Fruit fly (Drosophila melanogaster): ENCODE results near the gene CG10413.

The CG10413 gene

dm6 chr2L:18598150-18598723, 6.8 kb downstream of the CG10413 start:
- TF ChIP-seq CG13204 (GFP tag; optimal IDR thresholded peaks at IDR 0.05) = no peak
- no peak for TF ChIP-seq CG12605 (GFP tag; IDR thresholded peaks at IDR 0.05)
- TF ChIP-seq Pif1B (GFP tag; optimal IDR thresholded peaks at IDR 0.05) = no peak
- TF ChIP-seq rn (GFP tag; IDR thresholded peaks at IDR 0.05) = no peak
- TF ChIP-seq CG8301 (tag; optimal IDR thresholded peaks at IDR 0.05) = no peak
- TF ChIP-seq CG10348 (GFP tag; IDR thresholded peaks at IDR 0.05) = no peak
- TF ChIP-seq CG17806 (tag; optimal IDR thresholded peaks at IDR 0.05) = no peak
- no peak for TF ChIP-seq Snoo (tag; optimal IDR thresholded peaks at IDR 0.05)
- TF ChIP-seq CG9948 (tag; optimal IDR thresholded peaks at IDR 0.05) = no peak
- no peak for TF ChIP-seq CG15710 (tag; optimal IDR thresholded peaks at IDR 0.05)
- no peak for TF ChIP-seq Pif1A (GFP tag; optimal IDR thresholded peaks at IDR 0.05)
- no peak for TF ChIP-seq CG34367 (tag; optimal IDR thresholded peaks at IDR 0.05)
- TF ChIP-seq gl (tag; optimal IDR thresholded peaks at IDR 0.05) = no peak
- no peak for TF ChIP-seq fd96Ca (GFP tag; IDR thresholded peaks at IDR 0.05)
- TF ChIP-seq EcR (GFP tag; optimal IDR thresholded peaks at IDR 0.05) = no peak
- TF ChIP-seq CG32121 (GFP tag; IDR thresholded peaks at IDR 0.05) = no peak
- no peak for TF ChIP-seq CG8159 (tag; optimal IDR thresholded peaks at IDR 0.05)

- TF ChIP-seq CG34367 (tag; optimal IDR thresholded peaks at IDR 0.05) = no peak
- no peak for TF ChIP-seq CG15710 (tag; optimal IDR thresholded peaks at IDR 0.05)
- TF ChIP-seq CG13204 (GFP tag; optimal IDR thresholded peaks at IDR 0.05) = no peak
- no peak for TF ChIP-seq gl (tag; optimal IDR thresholded peaks at IDR 0.05)
- TF ChIP-seq Ets98B (GFP tag; IDR thresholded peaks at IDR 0.05) = no peak
Measured at dm6 chr2L:18596871-18597338, 8.1 kb downstream of the CG10413 start, which contains the start of gene amos. TSS of gene amos (minus strand) at chr2L:18596921.

DNA sequence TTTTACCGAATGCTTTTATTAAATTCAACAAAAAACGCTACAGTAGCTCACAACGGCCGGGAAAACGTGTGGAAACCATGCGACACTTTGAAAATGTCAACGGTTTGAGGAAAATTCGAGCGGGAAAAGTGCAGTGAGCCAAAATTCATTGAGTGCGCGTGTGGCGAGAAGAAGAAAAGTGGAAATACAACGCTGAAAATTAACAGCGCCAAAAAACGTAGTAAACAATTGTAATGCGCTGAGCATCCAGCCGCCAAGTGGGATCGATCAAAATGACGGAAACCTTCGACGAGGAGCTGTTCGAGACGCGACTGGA, 14.1 kb downstream of the CG10413 start:
- no peak for TF ChIP-seq Ets98B (GFP tag; IDR thresholded peaks at IDR 0.05)
- TF ChIP-seq D1 (tag; optimal IDR thresholded peaks at IDR 0.05) = no peak
- TF ChIP-seq Snoo (tag; optimal IDR thresholded peaks at IDR 0.05) = no peak
- TF ChIP-seq CG15710 (tag; optimal IDR thresholded peaks at IDR 0.05) = no peak
- TF ChIP-seq Pif1A (GFP tag; optimal IDR thresholded peaks at IDR 0.05) = no peak
- no peak for TF ChIP-seq CG34367 (tag; optimal IDR thresholded peaks at IDR 0.05)
- no peak for TF ChIP-seq CG32121 (GFP tag; IDR thresholded peaks at IDR 0.05)
- no peak for TF ChIP-seq CG14655 (GFP tag; optimal IDR thresholded peaks at IDR 0.05)

DNA sequence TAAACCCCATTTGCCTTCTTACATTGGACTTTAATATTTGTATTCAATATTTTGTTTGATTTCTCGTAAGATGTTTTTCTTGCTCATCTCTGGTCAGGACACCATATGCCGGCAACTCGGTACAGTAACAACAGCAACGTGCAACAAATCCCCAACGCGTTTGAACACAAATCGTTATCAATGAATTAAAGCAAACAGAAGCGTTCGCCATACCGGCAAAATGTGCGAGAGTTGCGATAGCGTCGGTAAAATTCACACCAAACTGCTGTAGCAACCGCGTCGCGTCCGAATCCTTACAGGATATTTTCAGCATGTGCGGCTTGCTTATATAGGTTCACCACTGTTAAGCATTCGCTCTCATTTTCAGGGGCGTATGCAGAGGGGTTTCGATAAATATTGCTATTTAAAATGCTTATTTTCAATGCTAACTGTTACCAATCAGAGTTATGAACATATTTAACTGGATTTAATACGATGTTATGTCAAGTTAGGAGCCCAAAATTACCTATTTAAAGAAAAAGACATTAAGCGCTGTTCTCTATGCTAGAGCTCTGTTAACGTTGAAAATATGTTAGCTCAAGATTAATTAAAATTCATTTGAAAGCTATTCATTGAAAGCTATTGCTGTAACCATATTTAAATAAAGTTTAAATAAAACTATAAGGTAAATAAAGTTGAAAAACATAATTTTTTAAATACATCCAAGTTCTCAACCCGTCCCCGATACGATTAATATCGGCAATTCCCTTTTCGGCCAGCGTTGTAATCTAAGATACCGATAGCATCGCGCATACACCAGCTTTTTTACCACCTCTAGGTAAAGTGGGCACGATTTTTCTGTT, 14.7 kb downstream of the CG10413 start, which contains the start of the genes Pde11 and CG15160:
TSS of gene Pde11 (minus strand) at position 243 of the 842 bp plus-strand sequence.
TSS of gene CG15160 (plus strand) at position 792 of the 842 bp plus-strand sequence.
- peak; percentile 63; the same call in 2 of the 3 replicates for TF ChIP-seq fd96Ca (GFP tag; IDR thresholded peaks at IDR 0.05)
- no peak for TF ChIP-seq gl (tag; optimal IDR thresholded peaks at IDR 0.05)

DNA sequence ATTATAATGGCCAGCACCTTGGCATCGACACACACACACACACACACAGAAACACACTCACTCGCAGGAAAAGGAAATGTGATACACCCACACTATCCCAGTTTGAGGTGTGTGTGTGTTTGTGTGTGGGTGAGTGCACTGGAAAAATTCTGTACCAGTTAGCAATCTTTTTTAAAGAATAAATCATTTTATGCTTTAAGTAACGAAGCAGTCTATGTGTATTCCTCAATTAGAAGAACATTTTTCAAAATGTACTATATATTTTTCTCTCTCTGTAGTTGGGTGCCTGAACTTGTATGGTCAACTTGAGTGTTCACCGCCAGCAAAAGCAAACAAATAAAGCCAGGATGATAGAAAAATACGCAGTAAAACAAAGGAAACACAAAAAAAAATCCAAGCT, 20.4 kb downstream of the CG10413 start:
- TF ChIP-seq D1 (tag; optimal IDR thresholded peaks at IDR 0.05) (no peak), Pif1B (GFP tag; optimal IDR thresholded peaks at IDR 0.05) (no peak), CG4496 (GFP tag; IDR thresholded peaks at IDR 0.05) (no peak), CG10348 (GFP tag; IDR thresholded peaks at IDR 0.05) (no peak), CG14655 (GFP tag; optimal IDR thresholded peaks at IDR 0.05) (no peak), EcR (GFP tag; optimal IDR thresholded peaks at IDR 0.05) (no peak), CG8159 (tag; optimal IDR thresholded peaks at IDR 0.05) (no peak), CG13204 (GFP tag; optimal IDR thresholded peaks at IDR 0.05) (no peak), Snoo (tag; optimal IDR thresholded peaks at IDR 0.05) (no peak), CG8301 (tag; optimal IDR thresholded peaks at IDR 0.05) (no peak), fd96Ca (GFP tag; IDR thresholded peaks at IDR 0.05) (no peak), CG32121 (GFP tag; IDR thresholded peaks at IDR 0.05) (no peak)

- TF ChIP-seq EcR (GFP tag; optimal IDR thresholded peaks at IDR 0.05) = no peak
- TF ChIP-seq gl (tag; optimal IDR thresholded peaks at IDR 0.05) = no peak
- no peak for TF ChIP-seq Pif1A (GFP tag; optimal IDR thresholded peaks at IDR 0.05)
- TF ChIP-seq CG13204 (GFP tag; optimal IDR thresholded peaks at IDR 0.05) = no peak
- no peak for TF ChIP-seq CG32121 (GFP tag; IDR thresholded peaks at IDR 0.05)
Measured at dm6 chr2L:18576250-18576649, 28.8 kb downstream of the CG10413 start.

Measured in whole organism, pupa.